Fruit fly (Drosophila melanogaster): ENCODE results near the gene dpr18.
A peak's percentile ranks its signal among the peaks of the same experiment; 100 is the strongest.

DNA sequence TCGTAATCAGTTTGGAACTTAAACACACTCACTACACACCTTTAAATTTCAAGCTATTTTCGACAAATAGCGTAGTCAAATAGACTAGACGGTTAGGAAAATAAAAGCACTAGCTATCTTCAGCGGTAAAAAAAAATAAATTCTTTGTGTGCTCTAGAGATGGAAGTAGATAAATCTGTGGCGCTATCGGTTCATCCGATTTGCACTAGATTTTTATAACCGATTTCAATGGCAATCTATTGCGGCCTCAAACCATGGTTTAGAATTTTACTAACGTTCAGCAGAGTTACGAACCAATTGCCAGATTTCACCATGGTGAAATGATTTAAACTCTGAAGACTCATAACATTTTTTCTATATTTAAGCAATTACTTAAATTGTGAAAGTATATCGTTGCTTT lies 33.0 kb downstream of the dpr18 start:
- TF ChIP-seq ovo (GFP tag; optimal IDR thresholded peaks at IDR 0.05) = no peak
- TF ChIP-seq CG5204 (GFP tag; optimal IDR thresholded peaks at IDR 0.05) = no peak
- TF ChIP-seq CG11617 (GFP tag; optimal IDR thresholded peaks at IDR 0.05) = no peak
- no peak for TF ChIP-seq Clk (GFP tag; optimal IDR thresholded peaks at IDR 0.05)
- TF ChIP-seq tj (GFP tag; optimal IDR thresholded peaks at IDR 0.05) = no peak
- no peak for TF ChIP-seq kay (GFP tag; ENCODE audit: borderline replicate concordance)
- no peak for TF ChIP-seq toe (GFP tag; optimal IDR thresholded peaks at IDR 0.05)
- no peak for TF ChIP-seq cnc (optimal IDR thresholded peaks at IDR 0.05)
- no peak for TF ChIP-seq Hr96 (GFP tag; optimal IDR thresholded peaks at IDR 0.05)
- peak; percentile 9 for TF ChIP-seq Mnt (GFP tag; optimal IDR thresholded peaks at IDR 0.05)
- no peak for TF ChIP-seq CG7045 (GFP tag; optimal IDR thresholded peaks at IDR 0.05)
- TF ChIP-seq CG12768 (GFP tag; optimal IDR thresholded peaks at IDR 0.05) = no peak
- no peak for TF ChIP-seq cic (GFP tag; optimal IDR thresholded peaks at IDR 0.05)
- TF ChIP-seq CG33017 (tag; optimal IDR thresholded peaks at IDR 0.05) = no peak
